Worm (Caenorhabditis elegans): ENCODE measurements around the gene ctsa-3.2.

ce11 chrII:9886216-9886615, 11.2 kb downstream of the ctsa-3.2 start, which contains the start of gene algn-8:
- TF ChIP-seq pag-3 (tag; optimal IDR thresholded peaks at IDR 0.05; ENCODE audit: borderline replicate concordance) (no peak), unc-42 (tag; optimal IDR thresholded peaks at IDR 0.05) (no peak), pha-4 (tag; optimal IDR thresholded peaks at IDR 0.05) (no peak), ama-1 (optimal IDR thresholded peaks at IDR 0.05) (no peak), dve-1 (tag; optimal IDR thresholded peaks at IDR 0.05) (no peak), F13H6.1 (tag; optimal IDR thresholded peaks at IDR 0.05) (no peak), npax-4 (tag; optimal IDR thresholded peaks at IDR 0.05) (no peak)

Measured in whole organism, late embryonic.